Fruit fly (Drosophila melanogaster): Measurements from ENCODE around the gene CG9981.

The CG9981 gene

DNA sequence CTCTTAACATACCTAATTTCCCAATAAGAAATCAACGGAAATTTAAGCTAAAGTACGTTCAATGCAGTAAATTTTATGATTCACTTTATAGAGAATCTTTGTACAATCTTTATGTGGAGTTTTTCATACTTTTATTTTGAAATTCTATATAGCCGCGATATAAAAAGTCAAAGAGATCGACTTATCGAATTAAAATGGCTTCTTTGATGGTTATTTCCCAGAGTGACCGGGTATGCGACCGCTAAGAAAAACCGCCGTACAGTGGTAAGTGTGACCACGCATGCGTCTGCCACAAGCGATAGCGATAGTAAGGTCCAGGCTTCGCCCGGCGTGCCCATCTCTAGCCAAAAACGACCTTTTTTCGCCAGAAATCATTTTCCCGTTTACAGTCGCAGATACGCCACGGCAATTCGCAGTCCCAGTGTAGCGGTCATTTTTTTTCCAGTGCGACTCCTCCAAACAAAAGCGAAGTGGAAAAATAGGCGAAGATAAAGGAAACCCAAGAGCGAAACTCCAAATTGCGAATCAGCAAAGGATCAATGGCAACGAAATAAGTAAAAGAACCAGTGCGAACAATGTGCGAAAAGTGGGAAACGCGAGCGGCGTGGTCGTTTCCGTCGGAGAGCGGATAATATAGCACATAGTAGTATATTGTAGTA, 17.7 kb upstream of the CG9981 start, which contains the start of gene hang (continued):
- TF ChIP-seq hb (GFP tag; IDR thresholded peaks at IDR 0.05; ENCODE audit: partially characterized antibody) = peak; percentile 38; the same call in 2 of the 3 replicates
- no peak for TF ChIP-seq chif (GFP tag; optimal IDR thresholded peaks at IDR 0.05)
- no peak for TF ChIP-seq CG4854 (GFP tag; optimal IDR thresholded peaks at IDR 0.05)
- TF ChIP-seq CTCF (GFP tag; optimal IDR thresholded peaks at IDR 0.05) = no peak
- TF ChIP-seq CG3995 (GFP tag; optimal IDR thresholded peaks at IDR 0.05) = peak; percentile 24
- TF ChIP-seq CG9727 (GFP tag; optimal IDR thresholded peaks at IDR 0.05) = peak; percentile 16
- peak; percentile 92 for TF ChIP-seq pzg (GFP tag; optimal IDR thresholded peaks at IDR 0.05)
- peak; percentile 65 for TF ChIP-seq gro (GFP tag; optimal IDR thresholded peaks at IDR 0.05)
- TF ChIP-seq CG2712 (tag; optimal IDR thresholded peaks at IDR 0.05) = no peak
- TF ChIP-seq Gug (GFP tag; IDR thresholded peaks at IDR 0.05) = peak; percentile 31; the same call in 1 of the 4 replicates
- peak; percentile 88 for TF ChIP-seq MESR4 (GFP tag; optimal IDR thresholded peaks at IDR 0.05)
- no peak for TF ChIP-seq gce (GFP tag; IDR thresholded peaks at IDR 0.05)
- TF ChIP-seq CG9609 (GFP tag; optimal IDR thresholded peaks at IDR 0.05) = peak; percentile 7
- TF ChIP-seq CG4617 (GFP tag; optimal IDR thresholded peaks at IDR 0.05; ENCODE audit: borderline replicate concordance) = peak; percentile 32
- TF ChIP-seq E2f2 (GFP tag; IDR thresholded peaks at IDR 0.05) = peak; percentile 71
- no peak for TF ChIP-seq CG4328 (GFP tag; optimal IDR thresholded peaks at IDR 0.05)
- TF ChIP-seq CG3163 (GFP tag; optimal IDR thresholded peaks at IDR 0.05) = no peak
- TF ChIP-seq grn (GFP tag; optimal IDR thresholded peaks at IDR 0.05) = no peak
- peak; percentile 31 for TF ChIP-seq stwl (tag; optimal IDR thresholded peaks at IDR 0.05)
- TF ChIP-seq Atf3 (GFP tag; optimal IDR thresholded peaks at IDR 0.05) = no peak
- peak; percentile 2 for TF ChIP-seq CG15269 (tag; optimal IDR thresholded peaks at IDR 0.05)
- peak; percentile 60 for TF ChIP-seq slbo (GFP tag; IDR thresholded peaks at IDR 0.05)
- peak in 1 of 2 experiments; percentile 56 for TF ChIP-seq Hr51 (GFP tag; optimal IDR thresholded peaks at IDR 0.05)
- TF ChIP-seq CG5180 (GFP tag; optimal IDR thresholded peaks at IDR 0.05) = no peak
- TF ChIP-seq psq (GFP tag; optimal IDR thresholded peaks at IDR 0.05) = no peak
- no peak for TF ChIP-seq CG14014 (GFP tag; IDR thresholded peaks at IDR 0.05)
- TF ChIP-seq bbx (GFP tag; IDR thresholded peaks at IDR 0.05; ENCODE audit: partially characterized antibody) = peak; percentile 88
- TF ChIP-seq tna (GFP tag; IDR thresholded peaks at IDR 0.05; ENCODE audit: partially characterized antibody) = peak; percentile 20
- TF ChIP-seq CG10366 (GFP tag; IDR thresholded peaks at IDR 0.05) = no peak
- TF ChIP-seq Eip74EF (GFP tag; optimal IDR thresholded peaks at IDR 0.05) = peak in 1 of 2 experiments; percentile 43
- TF ChIP-seq CG30020 (tag; optimal IDR thresholded peaks at IDR 0.05) = no peak
- no peak for TF ChIP-seq klu (GFP tag; IDR thresholded peaks at IDR 0.05)
- no peak for TF ChIP-seq CG8281 (tag; optimal IDR thresholded peaks at IDR 0.05)
- TF ChIP-seq vnd (GFP tag; IDR thresholded peaks at IDR 0.05; ENCODE audit: partially characterized antibody) = peak; percentile 58; the same call in 1 of the 3 replicates
- no peak for TF ChIP-seq Poxn (GFP tag; IDR thresholded peaks at IDR 0.05)
- no peak for TF ChIP-seq CG32772 (GFP tag; IDR thresholded peaks at IDR 0.05)
- TF ChIP-seq CG13424 (tag; optimal IDR thresholded peaks at IDR 0.05) = peak; percentile 21
- no peak for TF ChIP-seq gt (GFP tag; IDR thresholded peaks at IDR 0.05)
- peak; percentile 9 for TF ChIP-seq CG33557 (GFP tag; optimal IDR thresholded peaks at IDR 0.05)
- TF ChIP-seq CG14667 (GFP tag; IDR thresholded peaks at IDR 0.05) = no peak
- TF ChIP-seq Doc2 (GFP tag; IDR thresholded peaks at IDR 0.05) = no peak
- peak; percentile 40 for TF ChIP-seq lbe (GFP tag; optimal IDR thresholded peaks at IDR 0.05)
- no peak for TF ChIP-seq Vsx1 (GFP tag; optimal IDR thresholded peaks at IDR 0.05)
- no peak for TF ChIP-seq CG17568 (GFP tag; optimal IDR thresholded peaks at IDR 0.05)
- TF ChIP-seq CG7928 (GFP tag; optimal IDR thresholded peaks at IDR 0.05) = peak; percentile 25
- no peak for TF ChIP-seq CG43689 (GFP tag; IDR thresholded peaks at IDR 0.05)
- TF ChIP-seq zen2 (GFP tag; IDR thresholded peaks at IDR 0.05; ENCODE audit: partially characterized antibody) = peak; percentile 78
- TF ChIP-seq CG4820 (GFP tag; optimal IDR thresholded peaks at IDR 0.05) = no peak
- TF ChIP-seq insv (GFP tag; optimal IDR thresholded peaks at IDR 0.05) = peak in 1 of 2 experiments; percentile 75
